Fruit fly (Drosophila melanogaster) whole organism, wandering third instar larva: Measurements from ENCODE around the gene CG43346.
A peak's percentile ranks its signal among the peaks of the same experiment; 100 is the strongest.

Experiments used
- Abd-B ChIP-seq: fragments of >200 bp; optimal IDR thresholded peaks from 2 replicates; lab custom pipeline; 2017; ENCODE audit warnings: missing biosample characterization, missing genetic modification characterization
- CG32264 ChIP-seq: fragments of 200-800 bp; sonication (Bioruptor generic); optimal IDR thresholded peaks from 2 replicates; lab custom pipeline; 2016; ENCODE audit warnings: missing biosample characterization, missing genetic modification characterization
- CG9705 ChIP-seq: fragments of 200-800 bp; sonication (Bioruptor generic); optimal IDR thresholded peaks from 2 replicates; lab custom pipeline; 2018; ENCODE audit warnings: missing biosample characterization, mild to moderate bottlenecking, missing genetic modification characterization
- CrebA ChIP-seq: fragments of 200-800 bp; sonication (Bioruptor generic); optimal IDR thresholded peaks from 2 replicates; lab custom pipeline; 2016; ENCODE audit warnings: missing biosample characterization, mild to moderate bottlenecking, missing genetic modification characterization, borderline replicate concordance
- Dfd ChIP-seq: fragments of >200 bp; optimal IDR thresholded peaks from 2 replicates; lab custom pipeline; 2017; ENCODE audit warnings: missing biosample characterization, missing genetic modification characterization
- Dif ChIP-seq: fragments of 200-275, 200-300 bp; sonication (Bioruptor generic); optimal IDR thresholded peaks from 2 replicates; lab custom pipeline; 2018; ENCODE audit warnings: missing biosample characterization, missing genetic modification characterization; ENCODE audit not compliant: partially characterized antibody
- GATAd ChIP-seq: sonication (Bioruptor generic); optimal IDR thresholded peaks from 2 replicates; lab custom pipeline; 2016; ENCODE audit warnings: missing biosample characterization, missing genetic modification characterization
- HLH106 ChIP-seq: fragments of 200-800 bp; optimal IDR thresholded peaks from 3 replicates; lab custom pipeline; 2019; ENCODE audit warnings: missing biosample characterization, mild to moderate bottlenecking, missing genetic modification characterization, moderate library complexity
- Hnf4 ChIP-seq: fragments of 200-800 bp; sonication (Bioruptor generic); optimal IDR thresholded peaks from 2 replicates; lab custom pipeline; 2016; ENCODE audit warnings: missing biosample characterization, mild to moderate bottlenecking, missing genetic modification characterization
- Hr78 ChIP-seq: fragments of >200 bp; optimal IDR thresholded peaks from 2 replicates; lab custom pipeline; 2017; ENCODE audit warnings: missing biosample characterization, missing genetic modification characterization
- Hr83 ChIP-seq: fragments of 200-300 bp; sonication (Bioruptor generic); optimal IDR thresholded peaks from 2 replicates; lab custom pipeline; 2016; ENCODE audit warnings: missing biosample characterization, mild to moderate bottlenecking, missing genetic modification characterization, moderate library complexity; ENCODE audit not compliant: poor library complexity, severe bottlenecking
- Jra ChIP-seq: sonication (Bioruptor generic); optimal IDR thresholded peaks from 2 replicates; lab custom pipeline; 2016; ENCODE audit warnings: missing biosample characterization, missing genetic modification characterization
- Mio ChIP-seq: sonication (Bioruptor generic); optimal IDR thresholded peaks from 2 replicates; lab custom pipeline; 2016; ENCODE audit warnings: missing biosample characterization, missing genetic modification characterization
- Myc ChIP-seq: fragments of >200 bp; optimal IDR thresholded peaks from 2 replicates; lab custom pipeline; 2017
- N ChIP-seq: fragments of >200 bp; optimal IDR thresholded peaks from 2 replicates; lab custom pipeline; 2018; ENCODE audit warnings: missing biosample characterization, missing external identifiers, missing genetic modification characterization
- OdsH ChIP-seq: fragments of 200-800 bp; sonication (Bioruptor generic); optimal IDR thresholded peaks from 2 replicates; lab custom pipeline; 2016; ENCODE audit warnings: missing biosample characterization, mild to moderate bottlenecking, missing genetic modification characterization
- Rel ChIP-seq, 2 experiments: fragments of 200-800 bp; sonication (Bioruptor generic) in 1 of 2; optimal IDR thresholded peaks; 2 replicates in 1 of 2; 3 replicates in 1 of 2; lab custom pipeline; 2016 to 2019; ENCODE audit warnings: mild to moderate bottlenecking in 2 of 2, missing biosample characterization in 2 of 2, missing genetic modification characterization in 2 of 2, moderate library complexity in 1 of 2
- Sp1 ChIP-seq: fragments of 200-800 bp; sonication (Bioruptor generic); optimal IDR thresholded peaks from 3 replicates; lab custom pipeline; 2019; ENCODE audit warnings: missing biosample characterization, mild to moderate bottlenecking, missing genetic modification characterization, moderate library complexity
- Vsx2 ChIP-seq: fragments of 200-300, 225-300 bp; sonication (Bioruptor generic); optimal IDR thresholded peaks from 2 replicates; lab custom pipeline; 2018; ENCODE audit warnings: missing biosample characterization, missing genetic modification characterization; ENCODE audit not compliant: partially characterized antibody
- br ChIP-seq: fragments of 200-800 bp; sonication (Bioruptor generic); optimal IDR thresholded peaks from 2 replicates; lab custom pipeline; 2016; ENCODE audit warnings: missing biosample characterization, missing genetic modification characterization
- brk ChIP-seq: fragments of 200-800 bp; sonication (Bioruptor generic); optimal IDR thresholded peaks from 2 replicates; lab custom pipeline; 2016; ENCODE audit warnings: missing biosample characterization, mild to moderate bottlenecking, missing genetic modification characterization
- dl ChIP-seq, 2 experiments: fragments of 175-275, 200-275 bp in 1 of 2; fragments of 200-275 bp in 1 of 2; sonication (Bioruptor generic); optimal IDR thresholded peaks; lab custom pipeline; 2018; ENCODE audit warnings: mild to moderate bottlenecking in 2 of 2, missing biosample characterization in 2 of 2, missing genetic modification characterization in 2 of 2, moderate library complexity in 2 of 2; ENCODE audit not compliant: partially characterized antibody in 2 of 2, insufficient read depth in 1 of 2
- dmrt93B ChIP-seq: fragments of 200-800 bp; sonication (Bioruptor generic); optimal IDR thresholded peaks from 2 replicates; lab custom pipeline; 2018; ENCODE audit warnings: missing biosample characterization, mild to moderate bottlenecking, missing genetic modification characterization
- dsf ChIP-seq: sonication (Bioruptor generic); optimal IDR thresholded peaks from 2 replicates; lab custom pipeline; 2016; ENCODE audit warnings: missing biosample characterization, missing genetic modification characterization, borderline replicate concordance
- ey ChIP-seq: fragments of 200-800 bp; sonication (Bioruptor generic); optimal IDR thresholded peaks from 2 replicates; lab custom pipeline; 2016; ENCODE audit warnings: missing biosample characterization, missing genetic modification characterization
- foxo ChIP-seq, 2 experiments: fragments of 200-800 bp; sonication (Bioruptor generic); optimal IDR thresholded peaks; 2 replicates in 1 of 2; 3 replicates in 1 of 2; lab custom pipeline; 2016 to 2017; ENCODE audit warnings: missing biosample characterization in 2 of 2, missing genetic modification characterization in 2 of 2
- fru ChIP-seq: fragments of 200-800 bp; sonication (Bioruptor generic); optimal IDR thresholded peaks from 3 replicates; lab custom pipeline; 2016; ENCODE audit warnings: missing biosample characterization, mild to moderate bottlenecking, missing genetic modification characterization
- h ChIP-seq: fragments of 200-800 bp; sonication (Bioruptor generic); optimal IDR thresholded peaks from 3 replicates; lab custom pipeline; 2016; ENCODE audit warnings: missing biosample characterization, mild to moderate bottlenecking, missing genetic modification characterization
- jim ChIP-seq: fragments of 175-275, 200-325 bp; sonication (Bioruptor generic); optimal IDR thresholded peaks from 2 replicates; lab custom pipeline; 2016; ENCODE audit warnings: missing biosample characterization, mild to moderate bottlenecking, missing genetic modification characterization
- lola ChIP-seq: fragments of >200 bp; optimal IDR thresholded peaks from 2 replicates; lab custom pipeline; 2017; ENCODE audit warnings: missing biosample characterization, missing genetic modification characterization
- pan ChIP-seq: fragments of >200 bp; optimal IDR thresholded peaks from 2 replicates; lab custom pipeline; 2017
- psq ChIP-seq: fragments of 200-800 bp; sonication (Bioruptor generic); optimal IDR thresholded peaks from 3 replicates; lab custom pipeline; 2017; ENCODE audit warnings: missing biosample characterization, mild to moderate bottlenecking, missing genetic modification characterization, moderate library complexity
- rgr ChIP-seq: fragments of 200-800 bp; sonication (Bioruptor generic); optimal IDR thresholded peaks from 3 replicates; lab custom pipeline; 2016; ENCODE audit warnings: missing biosample characterization, mild to moderate bottlenecking, missing genetic modification characterization
- sage ChIP-seq: fragments of 200-800 bp; sonication (Bioruptor generic); optimal IDR thresholded peaks from 2 replicates; lab custom pipeline; 2016; ENCODE audit warnings: missing biosample characterization, mild to moderate bottlenecking, missing genetic modification characterization
- sv ChIP-seq: fragments of 200-800 bp; sonication (Bioruptor generic); optimal IDR thresholded peaks from 3 replicates; lab custom pipeline; 2016; ENCODE audit warnings: missing biosample characterization, missing genetic modification characterization
- tai ChIP-seq: sonication (Bioruptor generic); optimal IDR thresholded peaks from 2 replicates; lab custom pipeline; 2016; ENCODE audit warnings: missing biosample characterization, missing genetic modification characterization
- usp ChIP-seq: fragments of >200 bp; optimal IDR thresholded peaks from 2 replicates; lab custom pipeline; 2017; ENCODE audit warnings: missing biosample characterization, missing genetic modification characterization
- woc ChIP-seq: sonication (Bioruptor generic); optimal IDR thresholded peaks from 2 replicates; lab custom pipeline; 2016; ENCODE audit warnings: missing biosample characterization, mild to moderate bottlenecking, missing genetic modification characterization

The CG43346 gene

DNA sequence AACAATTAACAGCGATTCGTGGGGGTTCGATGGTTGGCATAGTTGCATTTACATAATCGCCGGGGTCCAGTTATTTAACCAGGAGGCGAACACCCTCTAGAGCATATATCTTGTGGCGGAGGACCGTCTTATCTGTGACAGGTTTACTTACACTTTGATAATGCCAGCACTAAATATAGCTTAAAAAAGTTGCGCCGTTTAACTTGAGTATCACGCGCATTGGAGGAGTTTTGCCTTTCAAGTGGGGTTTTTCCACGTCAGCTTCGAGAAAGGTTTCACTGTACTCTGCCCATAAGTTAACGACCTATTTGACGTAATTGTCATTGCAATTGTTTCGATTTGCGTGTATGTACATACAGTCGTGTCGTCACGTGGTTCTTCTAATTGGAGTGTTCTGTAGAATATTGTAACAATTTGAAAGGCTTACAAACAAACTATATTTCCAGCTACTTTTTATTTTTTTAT, 811 bp upstream of the CG43346 start:
- TF ChIP-seq h (GFP tag; lab: Kevin White, UChicago) (no peak), Rel (GFP tag; optimal IDR thresholded peaks at IDR 0.05; lab: Kevin White, UChicago) (no peak), Rel (tag; optimal IDR thresholded peaks at IDR 0.05; lab: Kevin White, UChicago) (peak; percentile 76), psq (GFP tag; lab: Kevin White, UChicago) (no peak)

DNA sequence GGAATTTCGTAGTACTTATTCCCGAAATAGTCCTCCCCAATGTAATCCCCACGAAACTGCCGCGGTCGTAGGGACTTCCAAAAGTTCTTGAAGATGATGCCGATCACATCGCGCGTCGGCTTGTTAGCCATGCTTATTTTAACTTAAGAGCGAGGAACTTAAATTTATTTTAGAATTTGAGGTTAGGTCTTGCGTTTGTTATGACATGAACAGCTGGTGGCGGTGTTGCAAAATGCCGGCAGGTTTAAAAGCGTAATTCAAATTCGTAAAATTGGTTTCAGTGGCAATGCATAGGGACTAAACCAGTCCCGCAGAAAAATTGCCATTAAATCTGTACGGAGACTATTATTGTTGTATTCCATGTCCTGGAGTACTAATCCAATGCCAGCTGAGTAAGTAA, 2.0 kb downstream of the CG43346 start:
- TF ChIP-seq Myc (lab: Kevin White, UChicago) (peak; percentile 6), Rel (GFP tag; optimal IDR thresholded peaks at IDR 0.05; lab: Kevin White, UChicago) (no peak), Rel (tag; optimal IDR thresholded peaks at IDR 0.05; lab: Kevin White, UChicago) (peak; percentile 39), Abd-B (GFP tag; lab: Kevin White, UChicago) (no peak), sage (GFP tag; lab: Kevin White, UChicago) (no peak), rgr (peak; percentile 1), Hnf4 (GFP tag; lab: Kevin White, UChicago) (peak; percentile 12), woc (GFP tag; lab: Kevin White, UChicago) (peak; percentile 4), HLH106 (peak; percentile 11), h (GFP tag; lab: Kevin White, UChicago) (peak; percentile 36), fru (GFP tag; lab: Kevin White, UChicago) (no peak), dsf (GFP tag; lab: Kevin White, UChicago) (no peak), jim (no peak)

DNA sequence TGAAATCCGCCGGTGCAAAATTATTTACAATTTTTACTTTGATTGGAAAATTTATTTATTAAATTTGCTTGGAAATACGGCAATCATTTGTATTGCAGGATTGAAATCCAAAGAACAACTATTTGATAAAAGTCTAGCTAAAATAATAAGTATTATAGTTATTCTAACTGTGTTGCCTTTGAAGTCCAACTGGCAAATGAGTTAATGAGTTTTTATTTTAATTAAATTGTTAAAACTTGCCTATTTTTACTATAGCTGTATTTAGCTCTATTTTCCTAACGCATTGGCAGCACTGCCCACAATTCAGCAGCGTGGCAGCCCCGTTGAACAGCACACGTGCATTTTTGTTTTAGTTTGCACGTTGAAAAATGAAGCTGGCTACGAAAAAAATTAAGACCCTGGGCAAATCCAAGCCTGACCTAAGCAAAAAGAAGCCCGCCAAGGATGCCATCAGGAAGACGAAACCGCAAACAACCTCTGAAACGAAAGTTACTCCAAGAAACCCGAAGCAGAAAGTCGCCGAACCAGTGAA, 5.0 kb downstream of the CG43346 start, which contains the start of gene Noc2:
Noc2 (plus strand) TSS at position 331 of the 532 bp plus-strand sequence.
- TF ChIP-seq Jra (GFP tag; lab: Kevin White, UChicago) (no peak), fru (GFP tag; lab: Kevin White, UChicago) (peak; percentile 45), pan (no peak), Myc (lab: Kevin White, UChicago) (peak; percentile 78), brk (GFP tag; lab: Kevin White, UChicago) (no peak), HLH106 (peak; percentile 59), OdsH (GFP tag; lab: Kevin White, UChicago) (peak; percentile 15), Hr83 (peak; percentile 35), Hr78 (GFP tag; lab: Kevin White, UChicago) (no peak), CrebA (GFP tag; lab: Kevin White, UChicago) (no peak), GATAd (GFP tag; lab: Kevin White, UChicago) (no peak), Rel (GFP tag; optimal IDR thresholded peaks at IDR 0.05; lab: Kevin White, UChicago) (no peak), Rel (tag; optimal IDR thresholded peaks at IDR 0.05; lab: Kevin White, UChicago) (peak; percentile 81), Sp1 (GFP tag; lab: Kevin White, UChicago) (peak; percentile 26), dsf (GFP tag; lab: Kevin White, UChicago) (no peak), usp (GFP tag; lab: Kevin White, UChicago) (no peak), jim (peak; percentile 67), dmrt93B (GFP tag; lab: Kevin White, UChicago) (peak; percentile 44), Hnf4 (GFP tag; lab: Kevin White, UChicago) (peak; percentile 21), Vsx2 (no peak), h (GFP tag; lab: Kevin White, UChicago) (peak; percentile 61), foxo (GFP tag; optimal IDR thresholded peaks at IDR 0.05; lab: Kevin White, UChicago) (peak in 1 of 2 experiments; percentile 73), Dif (no peak), dl (GFP tag; optimal IDR thresholded peaks at IDR 0.05; lab: Kevin White, UChicago; ENCODE audit: insufficient read depth in 1 of 2, partially characterized antibody in 2 of 2) (no peak), tai (GFP tag; lab: Kevin White, UChicago) (no peak), br (GFP tag; lab: Kevin White, UChicago) (no peak), psq (GFP tag; lab: Kevin White, UChicago) (peak; percentile 44), CG9705 (no peak), sv (GFP tag; lab: Kevin White, UChicago) (peak; percentile 7), sage (GFP tag; lab: Kevin White, UChicago) (no peak), rgr (peak; percentile 43), CG32264 (no peak), N (GFP tag; lab: Kevin White, UChicago) (no peak), Dfd (GFP tag; lab: Kevin White, UChicago) (no peak), woc (GFP tag; lab: Kevin White, UChicago) (peak; percentile 52), Abd-B (GFP tag; lab: Kevin White, UChicago) (no peak), Mio (no peak), ey (GFP tag; lab: Kevin White, UChicago) (peak; percentile 46), lola (GFP tag; lab: Kevin White, UChicago) (no peak)
